Worm (Caenorhabditis elegans) whole organism, early embryonic: ENCODE data around the gene vrk-1.

Experiments used
- F13C5.2 ChIP-seq: sonication (generic microtip); optimal IDR thresholded peaks from 2 replicates; lab custom pipeline; 2017; ENCODE audit warnings: mild to moderate bottlenecking, missing genetic modification characterization, inconsistent platforms, missing compliant biosample characterization
- aly-1 ChIP-seq: sonication (generic microtip); optimal IDR thresholded peaks from 2 replicates; lab custom pipeline; 2016; ENCODE audit warnings: missing genetic modification characterization, missing compliant biosample characterization
- ama-1 ChIP-seq: fragments of 150-350 bp; optimal IDR thresholded peaks from 2 replicates; lab custom pipeline; 2014
- ceh-13 ChIP-seq: fragments of 200-800 bp; sonication (Bioruptor generic); optimal IDR thresholded peaks from 2 replicates; lab custom pipeline; 2018; ENCODE audit warnings: mild to moderate bottlenecking, missing genetic modification characterization, missing compliant biosample characterization
- ceh-36 ChIP-seq: sonication (generic microtip); optimal IDR thresholded peaks from 2 replicates; lab custom pipeline; 2016; ENCODE audit warnings: missing genetic modification characterization, inconsistent platforms, missing compliant biosample characterization
- ets-7 ChIP-seq: sonication (generic microtip); optimal IDR thresholded peaks from 2 replicates; lab custom pipeline; 2016; ENCODE audit warnings: missing genotype, missing genetic modification characterization, missing compliant biosample characterization
- flt-1 ChIP-seq: fragments of 200-800 bp; sonication (Bioruptor generic); IDR thresholded peaks from 2 replicates; pipeline ENCODE4 v1.3.6; 2022; ENCODE audit warnings: missing genetic modification characterization, missing compliant biosample characterization
- hmbx-1 ChIP-seq: sonication (generic microtip); optimal IDR thresholded peaks from 2 replicates; lab custom pipeline; 2016; ENCODE audit warnings: mild to moderate bottlenecking, missing genetic modification characterization, missing compliant biosample characterization
- hmg-4 ChIP-seq: fragments of 200-800 bp; sonication (Bioruptor generic); optimal IDR thresholded peaks from 2 replicates; lab custom pipeline; 2018; ENCODE audit warnings: mild to moderate bottlenecking, missing genetic modification characterization, missing compliant biosample characterization
- hnd-1 ChIP-seq: sonication (generic microtip); optimal IDR thresholded peaks from 2 replicates; lab custom pipeline; 2016; ENCODE audit warnings: missing genetic modification characterization, missing compliant biosample characterization
- pes-1 ChIP-seq: fragments of 200-800 bp; sonication (Bioruptor generic); IDR thresholded peaks from 2 replicates; pipeline ENCODE4 v1.3.6; 2022; ENCODE audit warnings: missing genetic modification reagents, missing genetic modification characterization, missing compliant biosample characterization
- scrt-1 ChIP-seq: fragments of 200-800 bp; sonication (Bioruptor generic); IDR thresholded peaks from 2 replicates; pipeline ENCODE4 v1.3.6; 2022; ENCODE audit warnings: missing genetic modification characterization, missing compliant biosample characterization
- sea-1 ChIP-seq: fragments of 200-800 bp; sonication (Bioruptor generic); conservative IDR thresholded peaks from 2 replicates; pipeline ENCODE4 v1.3.6; 2022; ENCODE audit warnings: missing genetic modification characterization, missing compliant biosample characterization
- tbx-37 ChIP-seq: fragments of 200-800 bp; sonication (Bioruptor generic); conservative IDR thresholded peaks from 2 replicates; pipeline ENCODE4 v1.3.6; 2022; ENCODE audit warnings: missing genetic modification reagents, missing genetic modification characterization, missing compliant biosample characterization

ce11 chrII:5899865-5900486 lies 21.8 kb upstream of the vrk-1 start:
- no peak for TF ChIP-seq flt-1 (GFP tag; lab: Robert Waterston, UW)
- no peak for TF ChIP-seq ets-7 (tag; lab: Kevin White, UChicago)
- no peak for TF ChIP-seq F13C5.2 (tag; lab: Kevin White, UChicago)
- no peak for TF ChIP-seq ama-1 (lab: Kevin White, UChicago)
- no peak for TF ChIP-seq sea-1 (GFP tag; lab: Robert Waterston, UW)
- no peak for TF ChIP-seq scrt-1 (GFP tag; lab: Robert Waterston, UW)
- no peak for TF ChIP-seq ceh-13 (GFP tag; lab: Kevin White, UChicago)
- TF ChIP-seq pes-1 (GFP tag; lab: Robert Waterston, UW): no peak
- no peak for TF ChIP-seq hnd-1 (tag; lab: Kevin White, UChicago)
- no peak for TF ChIP-seq hmg-4 (GFP tag; lab: Kevin White, UChicago)
- TF ChIP-seq tbx-37 (GFP tag; lab: Robert Waterston, UW): no peak
- TF ChIP-seq hmbx-1: no peak
- no peak for TF ChIP-seq ceh-36 (tag; lab: Kevin White, UChicago)
- TF ChIP-seq aly-1: no peak
